Worm (Caenorhabditis elegans): ENCODE results near the gene dkc-1.

Gene dkc-1

DNA sequence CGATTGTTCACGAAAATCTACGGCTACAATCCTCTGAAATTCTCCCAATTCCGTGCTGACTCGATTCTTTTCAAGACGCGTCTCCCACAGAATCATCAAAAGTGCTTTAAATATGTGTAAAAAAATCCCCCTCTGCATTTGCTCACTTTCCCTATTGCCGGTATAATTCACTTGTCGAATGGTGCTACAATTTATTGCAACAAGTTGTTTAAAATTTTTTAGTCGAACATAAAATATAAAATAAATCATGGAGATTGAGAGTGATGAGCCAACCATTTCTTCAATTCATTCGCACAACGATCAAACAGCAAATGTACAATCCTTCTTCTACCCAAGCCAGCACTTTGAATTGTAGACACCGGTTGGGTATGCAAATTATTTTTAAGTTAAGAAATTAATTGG is 1.8 kb upstream of the dkc-1 start:
- TF ChIP-seq nhr-43 (tag; optimal IDR thresholded peaks at IDR 0.05; ENCODE audit: poor library complexity, severe bottlenecking), result peak; percentile 20
- peak; percentile 8 for TF ChIP-seq elt-2 (tag; optimal IDR thresholded peaks at IDR 0.05)
- TF ChIP-seq ceh-82 (tag; optimal IDR thresholded peaks at IDR 0.05), result peak; percentile 14
- no peak for TF ChIP-seq nhr-25 (tag; optimal IDR thresholded peaks at IDR 0.05)

- peak; percentile 1 for TF ChIP-seq elt-2 (tag; optimal IDR thresholded peaks at IDR 0.05)
Measured at ce11 chrIII:10750043-10750442, 1.8 kb downstream of the dkc-1 start, which contains the start of gene enu-3.6. Gene enu-3.6 (plus strand): TSS chrIII:10750434.

DNA sequence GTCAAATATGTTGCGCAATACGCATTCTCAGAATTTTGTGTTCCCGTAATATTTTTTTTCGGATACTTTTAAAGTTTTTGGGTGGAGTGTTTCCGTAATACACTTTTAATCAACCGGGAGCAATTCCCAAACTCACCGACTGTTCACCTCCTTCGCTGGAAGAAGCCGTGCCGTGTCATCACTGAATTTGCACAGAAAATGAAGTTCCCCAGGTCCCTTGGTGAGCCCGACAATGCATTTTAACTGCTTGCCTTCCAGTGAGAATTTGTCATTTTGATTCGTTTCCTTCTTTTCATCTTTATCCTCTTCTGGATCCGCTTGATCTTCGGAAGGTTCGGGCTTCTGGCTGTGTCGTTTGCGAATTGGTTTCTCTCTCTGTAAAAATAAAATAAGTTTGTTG is 6.2 kb downstream of the dkc-1 start:
- TF ChIP-seq nhr-237 (tag; optimal IDR thresholded peaks at IDR 0.05) (no peak), elt-3 (tag; optimal IDR thresholded peaks at IDR 0.05) (no peak), R02D3.7 (tag; optimal IDR thresholded peaks at IDR 0.05) (no peak), pqm-1 (tag; optimal IDR thresholded peaks at IDR 0.05) (no peak), ceh-9 (tag; optimal IDR thresholded peaks at IDR 0.05) (no peak), unc-62 (GFP tag; optimal IDR thresholded peaks at IDR 0.05) (no peak), hmg-11 (tag; optimal IDR thresholded peaks at IDR 0.05) (no peak), aly-2 (tag; optimal IDR thresholded peaks at IDR 0.05) (no peak), unc-39 (tag; optimal IDR thresholded peaks at IDR 0.05) (no peak)

DNA sequence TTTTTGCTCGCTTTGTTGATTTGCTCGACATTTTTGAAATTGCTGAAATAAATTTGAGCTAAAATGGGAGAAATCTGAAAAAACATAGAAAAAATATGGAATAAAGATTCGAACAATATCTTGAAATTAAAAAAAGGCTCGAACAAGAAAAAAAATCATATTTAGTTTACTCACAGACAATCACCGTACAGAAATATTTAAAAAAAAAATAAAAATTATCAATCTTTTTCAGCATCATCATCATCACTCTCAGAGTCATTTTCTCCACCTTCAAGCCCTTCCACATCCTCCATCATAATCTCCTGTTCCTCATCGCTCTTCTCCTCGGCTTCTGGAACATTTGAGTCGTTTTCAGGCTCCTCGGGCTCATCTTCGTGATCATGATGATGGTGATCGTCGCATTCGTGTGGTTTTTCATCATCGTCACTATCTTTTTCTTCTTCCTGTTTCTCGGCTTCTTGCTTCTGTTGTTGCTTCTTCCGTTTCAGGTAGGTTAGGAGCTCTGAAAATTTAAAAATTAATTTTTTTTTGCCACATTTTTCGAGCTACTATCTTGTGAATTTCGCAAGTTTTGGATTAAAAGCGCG is 7.3 kb downstream of the dkc-1 start, which contains the start of gene hpl-2:
TSS of gene hpl-2 (minus strand) at position 51 of the 587 bp plus-strand sequence.
- no peak for TF ChIP-seq fkh-10 (GFP tag; optimal IDR thresholded peaks at IDR 0.05)
- TF ChIP-seq elt-1 (tag; optimal IDR thresholded peaks at IDR 0.05), result no peak
- no peak for TF ChIP-seq mml-1 (tag; optimal IDR thresholded peaks at IDR 0.05)
- no peak for TF ChIP-seq ama-1 (optimal IDR thresholded peaks at IDR 0.05)
- TF ChIP-seq eor-1 (tag; optimal IDR thresholded peaks at IDR 0.05), result no peak
- no peak for TF ChIP-seq fos-1 (tag; optimal IDR thresholded peaks at IDR 0.05)

DNA sequence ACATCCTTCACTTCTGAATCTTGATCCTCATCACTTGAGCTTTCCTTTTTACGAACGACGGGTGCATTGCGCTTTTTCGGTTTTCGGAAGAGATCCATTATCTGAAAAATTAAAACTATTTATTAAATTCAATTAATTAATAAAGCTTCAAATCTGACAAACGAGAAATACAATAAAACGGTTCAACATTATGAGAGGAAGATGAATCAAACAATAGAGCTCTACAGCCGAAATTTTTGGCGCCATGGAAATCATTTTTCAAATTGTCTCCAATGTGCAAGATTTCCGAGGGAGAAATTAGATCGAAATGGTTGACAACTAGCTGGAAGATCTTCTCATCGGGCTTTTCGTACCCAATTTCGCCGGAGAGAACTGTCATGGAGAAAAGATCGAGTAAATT is 9.3 kb downstream of the dkc-1 start, which contains the start of gene rnf-113:
TSS of gene rnf-113 (minus strand) at position 101 of the 400 bp plus-strand sequence.
- TF ChIP-seq jun-1 (tag; optimal IDR thresholded peaks at IDR 0.05), result no peak
- no peak for TF ChIP-seq nhr-77 (tag; optimal IDR thresholded peaks at IDR 0.05)
- no peak for TF ChIP-seq nhr-67 (tag; optimal IDR thresholded peaks at IDR 0.05)
- no peak for TF ChIP-seq ceh-28 (tag; optimal IDR thresholded peaks at IDR 0.05)
- TF ChIP-seq snpc-4 (tag; optimal IDR thresholded peaks at IDR 0.05), result no peak
- no peak for TF ChIP-seq fkh-2 (tag; optimal IDR thresholded peaks at IDR 0.05)
- no peak for TF ChIP-seq lin-15B (tag; optimal IDR thresholded peaks at IDR 0.05)
- TF ChIP-seq mdl-1 (tag; optimal IDR thresholded peaks at IDR 0.05), result no peak
- no peak for TF ChIP-seq elt-3 (tag; optimal IDR thresholded peaks at IDR 0.05)
- TF ChIP-seq nhr-11 (tag; optimal IDR thresholded peaks at IDR 0.05), result no peak
- TF ChIP-seq egl-5 (tag; optimal IDR thresholded peaks at IDR 0.05), result no peak
- no peak for TF ChIP-seq ZK546.5 (tag; optimal IDR thresholded peaks at IDR 0.05)

ce11 chrIII:10758422-10758821 is 10.2 kb downstream of the dkc-1 start, which contains the start of gene K01G5.10:
Gene K01G5.10 (minus strand): TSS chrIII:10758522.
- no peak for TF ChIP-seq nhr-67 (tag; optimal IDR thresholded peaks at IDR 0.05)
